Fruit fly (Drosophila melanogaster): ENCODE measurements around the gene CG7115.

Gene CG7115

DNA sequence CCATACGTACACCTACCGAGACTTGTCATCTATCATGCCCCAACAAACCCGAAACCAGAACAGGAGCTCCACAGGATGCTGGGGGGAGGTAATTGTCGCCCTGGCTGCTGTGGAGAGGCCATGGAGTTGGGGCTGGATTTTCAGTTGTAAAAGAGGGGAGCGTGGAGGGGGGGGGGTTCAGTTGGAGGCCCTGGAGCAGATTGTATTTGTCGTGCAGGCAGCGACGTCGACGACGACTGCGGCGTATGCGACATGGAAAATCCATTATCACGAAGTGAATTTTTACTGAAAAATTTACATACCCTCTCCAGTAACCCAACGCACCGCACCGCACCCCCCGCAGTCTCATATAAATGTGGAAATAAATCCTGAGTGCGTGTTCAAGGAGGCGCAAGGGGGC is 12.7 kb downstream of the CG7115 start:
- TF ChIP-seq N (GFP tag; optimal IDR thresholded peaks at IDR 0.05) (no peak), sv (GFP tag; optimal IDR thresholded peaks at IDR 0.05) (no peak), Jra (GFP tag; optimal IDR thresholded peaks at IDR 0.05) (no peak), Dif (GFP tag; optimal IDR thresholded peaks at IDR 0.05; ENCODE audit: partially characterized antibody) (no peak), GATAd (GFP tag; optimal IDR thresholded peaks at IDR 0.05) (no peak), HLH106 (tag; optimal IDR thresholded peaks at IDR 0.05) (no peak), dmrt93B (GFP tag; optimal IDR thresholded peaks at IDR 0.05) (no peak), CG9705 (GFP tag; optimal IDR thresholded peaks at IDR 0.05) (no peak), h (GFP tag; optimal IDR thresholded peaks at IDR 0.05) (no peak), pan (optimal IDR thresholded peaks at IDR 0.05) (no peak), foxo (GFP tag; optimal IDR thresholded peaks at IDR 0.05) (no peak), sage (GFP tag; optimal IDR thresholded peaks at IDR 0.05) (no peak), Hnf4 (GFP tag; optimal IDR thresholded peaks at IDR 0.05) (no peak), usp (GFP tag; optimal IDR thresholded peaks at IDR 0.05) (no peak), OdsH (GFP tag; optimal IDR thresholded peaks at IDR 0.05) (no peak), tai (GFP tag; optimal IDR thresholded peaks at IDR 0.05) (no peak), Sp1 (GFP tag; optimal IDR thresholded peaks at IDR 0.05) (no peak), br (GFP tag; optimal IDR thresholded peaks at IDR 0.05) (no peak), brk (GFP tag; optimal IDR thresholded peaks at IDR 0.05) (no peak), jim (GFP tag; optimal IDR thresholded peaks at IDR 0.05) (no peak)

DNA sequence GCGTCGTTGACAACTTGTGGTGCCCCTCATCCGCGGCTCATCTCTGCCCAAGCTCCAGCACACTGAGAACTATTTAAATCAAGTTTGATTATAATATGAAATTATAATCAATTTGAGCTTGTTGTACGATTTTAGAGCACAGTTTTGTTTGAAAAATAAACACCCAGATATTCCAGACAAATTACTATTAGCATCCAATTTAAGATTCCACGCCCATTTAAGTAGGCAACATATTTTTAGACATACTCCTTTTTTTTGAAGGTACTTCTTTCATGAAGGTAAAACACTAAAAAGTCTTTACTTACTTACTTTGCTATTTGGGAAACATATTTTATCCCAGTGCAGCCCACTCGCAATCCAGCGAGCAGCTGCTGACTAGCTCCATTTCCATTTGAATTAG is 17.1 kb downstream of the CG7115 start:
- TF ChIP-seq foxo (GFP tag; optimal IDR thresholded peaks at IDR 0.05) (no peak), CG32264 (GFP tag; optimal IDR thresholded peaks at IDR 0.05) (no peak), Dif (GFP tag; optimal IDR thresholded peaks at IDR 0.05; ENCODE audit: partially characterized antibody) (no peak), CG9705 (GFP tag; optimal IDR thresholded peaks at IDR 0.05) (no peak), pan (optimal IDR thresholded peaks at IDR 0.05) (no peak), N (GFP tag; optimal IDR thresholded peaks at IDR 0.05) (no peak), Mio (GFP tag; optimal IDR thresholded peaks at IDR 0.05) (no peak), sage (GFP tag; optimal IDR thresholded peaks at IDR 0.05) (no peak), Jra (GFP tag; optimal IDR thresholded peaks at IDR 0.05) (no peak), Dfd (GFP tag; optimal IDR thresholded peaks at IDR 0.05) (no peak), fru (GFP tag; optimal IDR thresholded peaks at IDR 0.05) (no peak), Myc (optimal IDR thresholded peaks at IDR 0.05) (no peak), Hr83 (GFP tag; optimal IDR thresholded peaks at IDR 0.05; ENCODE audit: poor library complexity, severe bottlenecking) (no peak)

DNA sequence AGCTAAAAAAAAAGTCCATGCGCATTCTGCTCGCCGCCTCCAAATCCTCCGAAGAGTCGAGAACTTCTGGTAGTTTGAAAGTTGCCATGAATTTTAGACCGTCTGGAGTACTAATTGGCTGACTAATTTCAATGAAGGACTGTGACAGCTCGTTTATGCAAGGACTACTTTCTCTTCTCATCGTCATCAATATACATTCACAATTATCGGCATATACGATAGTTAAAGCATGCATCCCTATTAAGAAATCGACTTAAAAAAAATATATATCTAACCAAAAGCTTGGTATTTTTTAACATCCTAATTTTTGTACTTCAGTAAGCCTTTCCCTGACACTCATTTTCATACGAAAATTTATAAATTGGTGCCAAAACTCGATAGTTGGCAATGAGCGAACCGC is 19.2 kb downstream of the CG7115 start, which contains the start of gene CG14537:
Gene CG14537, plus strand, starts transcription at position 301 of the 400 bp plus-strand sequence.
- TF ChIP-seq sv (GFP tag; optimal IDR thresholded peaks at IDR 0.05) (no peak), jim (GFP tag; optimal IDR thresholded peaks at IDR 0.05) (no peak), Mio (GFP tag; optimal IDR thresholded peaks at IDR 0.05) (no peak), fru (GFP tag; optimal IDR thresholded peaks at IDR 0.05) (no peak), Hnf4 (GFP tag; optimal IDR thresholded peaks at IDR 0.05) (no peak), lola (GFP tag; optimal IDR thresholded peaks at IDR 0.05) (no peak), usp (GFP tag; optimal IDR thresholded peaks at IDR 0.05) (no peak), GATAd (GFP tag; optimal IDR thresholded peaks at IDR 0.05) (no peak), sage (GFP tag; optimal IDR thresholded peaks at IDR 0.05) (no peak), brk (GFP tag; optimal IDR thresholded peaks at IDR 0.05) (no peak), Rel (GFP tag; optimal IDR thresholded peaks at IDR 0.05) (no peak), Rel (tag; optimal IDR thresholded peaks at IDR 0.05) (no peak), rgr (GFP tag; optimal IDR thresholded peaks at IDR 0.05) (no peak), tai (GFP tag; optimal IDR thresholded peaks at IDR 0.05) (no peak), dmrt93B (GFP tag; optimal IDR thresholded peaks at IDR 0.05) (no peak), psq (GFP tag; optimal IDR thresholded peaks at IDR 0.05) (no peak), foxo (GFP tag; optimal IDR thresholded peaks at IDR 0.05) (no peak), woc (GFP tag; optimal IDR thresholded peaks at IDR 0.05) (no peak), Dif (GFP tag; optimal IDR thresholded peaks at IDR 0.05; ENCODE audit: partially characterized antibody) (no peak), Jra (GFP tag; optimal IDR thresholded peaks at IDR 0.05) (no peak), dl (GFP tag; optimal IDR thresholded peaks at IDR 0.05; ENCODE audit: insufficient read depth in 1 of 2, partially characterized antibody in 2 of 2) (no peak)

DNA sequence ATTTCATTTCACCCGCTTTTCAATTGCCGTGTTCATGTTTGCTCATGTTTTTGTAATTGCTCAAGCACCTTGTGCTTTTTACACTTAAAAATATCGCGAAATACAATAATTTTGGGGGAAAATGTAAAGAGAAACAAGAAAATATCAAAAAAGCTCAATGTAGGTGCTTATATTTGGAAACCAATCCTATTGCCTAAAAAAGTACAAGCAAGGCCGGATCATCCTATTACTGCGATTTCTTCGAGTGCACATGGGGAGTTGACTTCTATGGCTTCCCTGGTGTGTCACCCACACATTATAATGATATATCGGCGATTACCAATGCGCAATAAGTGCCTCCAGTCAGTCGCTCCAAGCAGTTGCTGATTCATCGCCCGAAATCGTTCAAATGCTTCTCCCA is 20.3 kb downstream of the CG7115 start:
- TF ChIP-seq pan (optimal IDR thresholded peaks at IDR 0.05) (no peak), HLH106 (tag; optimal IDR thresholded peaks at IDR 0.05) (peak; percentile 17), brk (GFP tag; optimal IDR thresholded peaks at IDR 0.05) (no peak), Hnf4 (GFP tag; optimal IDR thresholded peaks at IDR 0.05) (peak; percentile 9), Mio (GFP tag; optimal IDR thresholded peaks at IDR 0.05) (no peak), rgr (GFP tag; optimal IDR thresholded peaks at IDR 0.05) (peak; percentile 16), ey (GFP tag; optimal IDR thresholded peaks at IDR 0.05) (peak; percentile 42), h (GFP tag; optimal IDR thresholded peaks at IDR 0.05) (peak; percentile 29), br (GFP tag; optimal IDR thresholded peaks at IDR 0.05) (peak; percentile 52), psq (GFP tag; optimal IDR thresholded peaks at IDR 0.05) (peak; percentile 17), dmrt93B (GFP tag; optimal IDR thresholded peaks at IDR 0.05) (no peak)
